Worm (Caenorhabditis elegans) whole organism, young adult: ENCODE data around the gene Y57G7A.6.

Source experiments
- B0035.1 ChIP-seq: sonication (generic microtip); optimal IDR thresholded peaks from 2 replicates; lab custom pipeline; 2016; ENCODE audit warnings: missing genetic modification characterization, mild to moderate bottlenecking, missing compliant biosample characterization, missing genotype, missing genetic modification reagents
- T07F8.4 ChIP-seq: sonication (generic microtip); optimal IDR thresholded peaks from 2 replicates; lab custom pipeline; 2016; ENCODE audit warnings: mild to moderate bottlenecking, missing genetic modification characterization, moderate library complexity, missing compliant biosample characterization
- Y53F4B.3 ChIP-seq: fragments of 200-800 bp; sonication (Bioruptor generic); IDR thresholded peaks from 2 replicates; pipeline ENCODE4 v1.3.6; 2022; ENCODE audit warnings: missing genetic modification reagents, missing genetic modification characterization, missing compliant biosample characterization
- ama-1 ChIP-seq, 3 experiments: fragments of 150-350 bp in 1 of 3; sonication (generic microtip) in 2 of 3; optimal IDR thresholded peaks; 2 replicates each; lab custom pipeline; 2014 to 2018; ENCODE audit warnings: missing biosample characterization in 2 of 3, missing genetic modification characterization in 2 of 3, missing genetic modification reagents in 2 of 3
- ccch-3 ChIP-seq: fragments of 200-800 bp; sonication (Bioruptor generic); optimal IDR thresholded peaks from 2 replicates; lab custom pipeline; 2018; ENCODE audit warnings: mild to moderate bottlenecking, missing genetic modification characterization, missing compliant biosample characterization
- ceh-91 ChIP-seq: fragments of 200-800 bp; sonication (Bioruptor generic); IDR thresholded peaks from 2 replicates; pipeline ENCODE4 v1.3.6; 2022; ENCODE audit warnings: missing genetic modification reagents, missing genetic modification characterization, missing compliant biosample characterization
- him-1 ChIP-seq: sonication (generic microtip); optimal IDR thresholded peaks from 2 replicates; lab custom pipeline; 2016; ENCODE audit warnings: missing genotype, missing genetic modification reagents, missing genetic modification characterization, missing compliant biosample characterization
- madf-3 ChIP-seq: fragments of 200-800 bp; sonication (Bioruptor generic); IDR thresholded peaks from 2 replicates; pipeline ENCODE4 v1.3.6; 2022; ENCODE audit warnings: missing genetic modification reagents, missing genetic modification characterization, missing compliant biosample characterization
- mcd-1 ChIP-seq: fragments of 200-800 bp; sonication (Bioruptor generic); IDR thresholded peaks from 2 replicates; pipeline ENCODE4 v1.3.6; 2022; ENCODE audit warnings: missing genetic modification reagents, missing genetic modification characterization, missing compliant biosample characterization
- nfyb-1 ChIP-seq: fragments of 200-800 bp; sonication (Bioruptor generic); IDR thresholded peaks from 2 replicates; pipeline ENCODE4 v1.3.6; 2022; ENCODE audit warnings: missing genetic modification reagents, missing genetic modification characterization, missing compliant biosample characterization
- pha-4 ChIP-seq: fragments of 150-350 bp; sonication (generic microtip); optimal IDR thresholded peaks from 2 replicates; lab custom pipeline; 2014; ENCODE audit warnings: missing biosample characterization, missing genetic modification reagents, missing genetic modification characterization
- somi-1 ChIP-seq: fragments of 200-800 bp; sonication (Bioruptor generic); optimal IDR thresholded peaks from 2 replicates; lab custom pipeline; 2018; ENCODE audit warnings: mild to moderate bottlenecking, missing genetic modification characterization, missing compliant biosample characterization
- unc-62 ChIP-seq: fragments of 150-350 bp; optimal IDR thresholded peaks from 2 replicates; lab custom pipeline; 2014; ENCODE audit warnings: missing biosample characterization, missing genetic modification reagents, missing genetic modification characterization
- ztf-3 ChIP-seq: fragments of 200-800 bp; sonication (Bioruptor generic); optimal IDR thresholded peaks from 2 replicates; lab custom pipeline; 2018; ENCODE audit warnings: mild to moderate bottlenecking, missing genetic modification characterization, missing compliant biosample characterization

DNA sequence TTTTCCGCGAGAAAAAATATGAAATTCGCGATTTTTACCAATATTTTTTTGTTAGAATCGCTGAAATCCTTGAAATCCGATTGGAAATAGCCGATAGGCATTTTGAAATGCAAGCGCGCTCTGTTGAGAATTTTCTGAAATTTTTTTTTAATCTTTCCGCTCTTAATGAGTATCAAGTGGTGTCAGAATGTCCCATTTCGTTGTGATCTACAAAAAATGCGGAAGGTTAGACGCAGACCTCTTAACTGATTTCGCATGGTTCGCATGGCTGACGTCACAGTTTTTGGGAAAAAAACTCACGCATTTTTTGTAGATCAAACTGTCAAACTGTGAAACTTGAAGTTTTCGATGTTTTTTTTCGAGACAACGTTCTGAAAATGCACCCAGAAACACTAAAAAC lies 13.6 kb downstream of the Y57G7A.6 start, which contains the start of gene srw-66:
- no peak for TF ChIP-seq B0035.1 (tag; lab: Kevin White, UChicago)
- TF ChIP-seq Y53F4B.3, result no peak
- no peak for TF ChIP-seq ztf-3
- TF ChIP-seq madf-3 (GFP tag; lab: Robert Waterston, UW), result no peak
- TF ChIP-seq mcd-1 (GFP tag; lab: Robert Waterston, UW), result no peak
- TF ChIP-seq him-1 (tag; lab: Kevin White, UChicago), result no peak
- no peak for TF ChIP-seq pha-4 (tag; lab: Kevin White, UChicago)
- TF ChIP-seq nfyb-1, result no peak
- no peak for TF ChIP-seq ama-1 (optimal IDR thresholded peaks at IDR 0.05; lab: Kevin White, UChicago)
- TF ChIP-seq ama-1 (GFP tag; optimal IDR thresholded peaks at IDR 0.05; lab: Kevin White, UChicago), result no peak
- no peak for TF ChIP-seq unc-62 (GFP tag; lab: Kevin White, UChicago)
- TF ChIP-seq somi-1 (GFP tag; lab: Kevin White, UChicago), result no peak
- TF ChIP-seq T07F8.4 (tag; lab: Kevin White, UChicago), result no peak
- no peak for TF ChIP-seq ceh-91
- no peak for TF ChIP-seq ccch-3 (GFP tag; lab: Kevin White, UChicago)
